Worm (Caenorhabditis elegans) whole organism, L4/young adult: ENCODE measurements around the gene srw-38.

ENCODE experiments used
- W03F9.2 ChIP-seq: fragments of 150-350 bp; optimal IDR thresholded peaks from 2 replicates; lab custom pipeline; 2014; ENCODE audit warnings: missing biosample characterization, missing genetic modification characterization
- dao-5 ChIP-seq: sonication (generic microtip); optimal IDR thresholded peaks from 2 replicates; lab custom pipeline; 2016; ENCODE audit warnings: missing genotype, missing genetic modification characterization, moderate library complexity, missing compliant biosample characterization

DNA sequence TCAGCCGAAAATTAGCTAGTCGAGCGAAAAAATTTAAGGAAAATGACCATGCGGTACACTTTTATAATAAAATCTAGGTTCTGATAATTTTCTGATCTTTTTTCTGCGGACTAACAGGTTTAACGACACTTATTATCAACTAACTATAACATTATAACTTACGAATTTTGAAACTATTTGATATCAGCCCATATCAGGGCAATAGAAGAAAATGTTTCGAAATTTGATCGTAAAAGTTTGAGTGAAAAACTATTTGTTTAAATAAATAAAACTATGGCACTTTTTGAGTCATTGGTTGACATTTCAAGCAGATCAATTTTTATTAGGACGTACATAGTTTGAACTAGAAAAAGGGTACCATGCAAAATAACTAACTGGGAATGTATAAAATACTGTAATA lies 5.4 kb upstream of the srw-38 start, which contains the start of gene pcp-4:
- TF ChIP-seq dao-5, result no peak
- TF ChIP-seq W03F9.2 (tag; lab: Kevin White, UChicago), result no peak
